Worm (Caenorhabditis elegans) whole organism, late embryonic: ENCODE measurements around the gene clec-210.

Experiments used
- ceh-14 ChIP-seq: sonication (generic microtip); optimal IDR thresholded peaks from 2 replicates; lab custom pipeline; 2016; ENCODE audit warnings: missing genotype, missing genetic modification characterization, missing compliant biosample characterization
- dve-1 ChIP-seq: sonication (generic microtip); optimal IDR thresholded peaks from 2 replicates; lab custom pipeline; 2017; ENCODE audit warnings: antibody characterized with exemption, mild to moderate bottlenecking, missing genetic modification characterization, missing compliant biosample characterization
- fkh-10 ChIP-seq: fragments of 150-350 bp; optimal IDR thresholded peaks from 2 replicates; lab custom pipeline; 2014; ENCODE audit warnings: missing biosample characterization, missing genetic modification reagents, missing genetic modification characterization
- gmeb-2 ChIP-seq: sonication (generic microtip); optimal IDR thresholded peaks from 2 replicates; lab custom pipeline; 2016; ENCODE audit warnings: missing genetic modification characterization, inconsistent platforms, missing compliant biosample characterization
- nfya-1 ChIP-seq: sonication (generic microtip); optimal IDR thresholded peaks from 2 replicates; lab custom pipeline; 2017; ENCODE audit warnings: missing genetic modification characterization, mild to moderate bottlenecking, missing compliant biosample characterization, antibody characterized with exemption, moderate library complexity
- nhr-11 ChIP-seq: fragments of 150-350 bp; optimal IDR thresholded peaks from 2 replicates; lab custom pipeline; 2014; ENCODE audit warnings: missing biosample characterization, missing genetic modification characterization
- rnt-1 ChIP-seq: sonication (generic microtip); optimal IDR thresholded peaks from 2 replicates; lab custom pipeline; 2016; ENCODE audit warnings: missing genetic modification characterization, missing compliant biosample characterization
- ttx-3 ChIP-seq: sonication (generic microtip); optimal IDR thresholded peaks from 2 replicates; lab custom pipeline; 2016; ENCODE audit warnings: missing genetic modification reagents, missing genetic modification characterization, missing compliant biosample characterization

DNA sequence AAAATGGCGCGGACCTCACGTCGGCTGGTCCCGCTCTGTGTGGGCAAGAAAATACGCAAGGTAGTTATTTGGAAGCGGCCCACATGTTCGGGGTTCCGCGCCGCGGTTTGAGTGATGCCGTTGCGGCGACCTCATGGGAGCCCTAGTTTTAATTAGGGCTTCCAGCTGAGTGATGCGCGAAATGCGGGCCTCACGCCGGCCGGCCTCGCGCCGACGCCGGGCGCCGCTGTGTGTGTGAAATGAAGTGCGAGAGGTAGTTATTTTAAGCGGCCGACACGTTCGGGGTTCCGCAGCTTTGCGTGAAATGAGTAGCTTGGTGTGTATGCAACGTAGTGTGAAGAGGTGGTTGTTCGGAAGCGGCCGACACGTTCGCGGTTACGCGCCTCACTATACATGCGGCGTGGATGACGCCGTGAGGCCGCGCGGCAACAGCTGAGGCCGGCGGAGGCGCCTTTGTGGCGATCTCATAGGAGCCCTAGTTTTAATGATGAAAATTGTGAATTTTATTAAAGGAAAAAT lies 31.8 kb downstream of the clec-210 start:
- TF ChIP-seq ceh-14 (tag; lab: Kevin White, UChicago) (no peak), dve-1 (no peak), nfya-1 (tag; lab: Kevin White, UChicago) (no peak), gmeb-2 (tag; lab: Kevin White, UChicago) (no peak), ttx-3 (no peak), fkh-10 (GFP tag; lab: Kevin White, UChicago) (no peak), rnt-1 (tag; lab: Kevin White, UChicago) (no peak), nhr-11 (tag; lab: Kevin White, UChicago) (no peak)
